Worm (Caenorhabditis elegans): ENCODE measurements around the gene smcl-1.

DNA sequence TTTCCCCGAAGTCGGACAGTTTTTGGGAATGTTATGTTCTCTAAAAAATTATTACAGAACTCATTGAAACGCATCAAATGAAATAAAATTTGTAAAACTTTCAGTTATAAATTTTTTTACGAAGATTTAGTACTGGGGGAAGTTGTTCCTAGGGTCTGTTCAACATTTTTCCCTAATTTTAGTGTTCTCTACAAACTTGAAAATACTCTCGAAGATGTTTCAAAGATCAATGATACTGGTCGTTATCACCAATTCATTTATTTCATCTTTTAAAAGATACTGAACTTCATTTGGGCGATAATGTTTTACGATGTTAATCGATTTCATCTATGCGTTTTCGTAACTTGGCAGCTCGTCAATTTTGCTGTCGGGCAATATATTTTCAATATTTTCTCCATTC is 9.0 kb downstream of the smcl-1 start, which contains the start of gene C44C10.3:
- TF ChIP-seq nhr-76 (tag; optimal IDR thresholded peaks at IDR 0.05) (no peak), ceh-82 (tag; optimal IDR thresholded peaks at IDR 0.05) (no peak)

All from whole organism, L3 larva.